Fruit fly (Drosophila melanogaster): ENCODE measurements around the gene Rab6.
A peak's percentile ranks its signal among the peaks of the same experiment; 100 is the strongest.

The Rab6 gene

DNA sequence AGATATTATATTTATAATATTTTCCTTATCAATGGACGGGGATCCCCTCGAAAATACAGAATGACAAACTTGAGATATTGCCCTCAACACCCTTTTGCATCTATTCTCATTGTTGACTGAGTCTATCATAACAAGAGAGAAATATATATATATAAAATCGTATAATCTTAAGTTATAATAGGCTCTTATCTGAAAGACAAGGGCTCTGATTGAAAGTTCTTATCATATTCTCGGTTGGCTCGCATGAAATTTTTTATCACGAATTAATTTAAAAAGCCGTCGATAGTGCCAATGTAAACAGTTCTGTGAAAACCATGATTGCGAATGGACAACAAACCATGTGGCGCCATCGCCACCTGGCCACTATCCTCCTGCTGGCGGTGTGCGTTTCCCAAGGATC lies 1.9 kb upstream of the Rab6 start, which contains the start of gene Phae2:
Gene Phae2, plus strand, starts transcription at position 301 of the 400 bp plus-strand sequence.
- TF ChIP-seq br (GFP tag; optimal IDR thresholded peaks at IDR 0.05) (no peak), brk (GFP tag; optimal IDR thresholded peaks at IDR 0.05) (no peak), Hr83 (GFP tag; optimal IDR thresholded peaks at IDR 0.05; ENCODE audit: poor library complexity, severe bottlenecking) (no peak), rgr (GFP tag; optimal IDR thresholded peaks at IDR 0.05) (no peak)

DNA sequence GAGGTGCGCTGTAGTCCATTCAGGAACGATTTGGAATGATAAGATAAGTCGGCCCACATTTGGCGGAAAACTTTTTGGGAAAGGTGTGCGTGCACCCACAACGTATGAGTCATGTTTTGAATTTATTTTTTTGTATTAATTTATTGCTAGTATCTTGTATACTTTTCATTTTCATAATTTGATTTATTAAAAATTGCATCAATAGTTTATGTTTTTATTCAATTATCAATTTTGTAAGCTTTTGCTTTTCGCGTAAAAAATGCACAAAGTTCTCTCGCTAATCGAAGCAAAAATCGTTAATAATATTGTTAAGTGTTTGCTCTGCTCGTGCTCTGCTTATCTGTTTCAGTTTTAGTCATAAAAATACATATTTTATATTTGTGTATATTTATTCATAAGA lies 1.8 kb downstream of the Rab6 start:
- TF ChIP-seq sv (GFP tag; optimal IDR thresholded peaks at IDR 0.05) = no peak
- TF ChIP-seq pan (optimal IDR thresholded peaks at IDR 0.05) = no peak
- no peak for TF ChIP-seq dsf (GFP tag; optimal IDR thresholded peaks at IDR 0.05; ENCODE audit: borderline replicate concordance)
- TF ChIP-seq CG9705 (GFP tag; optimal IDR thresholded peaks at IDR 0.05) = no peak
- TF ChIP-seq fru (GFP tag; optimal IDR thresholded peaks at IDR 0.05) = no peak
- TF ChIP-seq dmrt93B (GFP tag; optimal IDR thresholded peaks at IDR 0.05) = no peak
- TF ChIP-seq rgr (GFP tag; optimal IDR thresholded peaks at IDR 0.05) = no peak
- TF ChIP-seq Hr78 (GFP tag; optimal IDR thresholded peaks at IDR 0.05) = no peak
- TF ChIP-seq Sp1 (GFP tag; optimal IDR thresholded peaks at IDR 0.05) = no peak
- TF ChIP-seq HLH106 (tag; optimal IDR thresholded peaks at IDR 0.05) = no peak
- TF ChIP-seq sage (GFP tag; optimal IDR thresholded peaks at IDR 0.05) = no peak
- TF ChIP-seq tai (GFP tag; optimal IDR thresholded peaks at IDR 0.05) = no peak
- no peak for TF ChIP-seq brk (GFP tag; optimal IDR thresholded peaks at IDR 0.05)
- TF ChIP-seq dl (GFP tag; optimal IDR thresholded peaks at IDR 0.05; ENCODE audit: insufficient read depth in 1 of 2, partially characterized antibody in 2 of 2) = no peak
- no peak for TF ChIP-seq Dfd (GFP tag; optimal IDR thresholded peaks at IDR 0.05)
- no peak for TF ChIP-seq Mio (GFP tag; optimal IDR thresholded peaks at IDR 0.05)
- no peak for TF ChIP-seq Dif (GFP tag; optimal IDR thresholded peaks at IDR 0.05; ENCODE audit: partially characterized antibody)
- no peak for TF ChIP-seq N (GFP tag; optimal IDR thresholded peaks at IDR 0.05)
- TF ChIP-seq woc (GFP tag; optimal IDR thresholded peaks at IDR 0.05) = no peak

DNA sequence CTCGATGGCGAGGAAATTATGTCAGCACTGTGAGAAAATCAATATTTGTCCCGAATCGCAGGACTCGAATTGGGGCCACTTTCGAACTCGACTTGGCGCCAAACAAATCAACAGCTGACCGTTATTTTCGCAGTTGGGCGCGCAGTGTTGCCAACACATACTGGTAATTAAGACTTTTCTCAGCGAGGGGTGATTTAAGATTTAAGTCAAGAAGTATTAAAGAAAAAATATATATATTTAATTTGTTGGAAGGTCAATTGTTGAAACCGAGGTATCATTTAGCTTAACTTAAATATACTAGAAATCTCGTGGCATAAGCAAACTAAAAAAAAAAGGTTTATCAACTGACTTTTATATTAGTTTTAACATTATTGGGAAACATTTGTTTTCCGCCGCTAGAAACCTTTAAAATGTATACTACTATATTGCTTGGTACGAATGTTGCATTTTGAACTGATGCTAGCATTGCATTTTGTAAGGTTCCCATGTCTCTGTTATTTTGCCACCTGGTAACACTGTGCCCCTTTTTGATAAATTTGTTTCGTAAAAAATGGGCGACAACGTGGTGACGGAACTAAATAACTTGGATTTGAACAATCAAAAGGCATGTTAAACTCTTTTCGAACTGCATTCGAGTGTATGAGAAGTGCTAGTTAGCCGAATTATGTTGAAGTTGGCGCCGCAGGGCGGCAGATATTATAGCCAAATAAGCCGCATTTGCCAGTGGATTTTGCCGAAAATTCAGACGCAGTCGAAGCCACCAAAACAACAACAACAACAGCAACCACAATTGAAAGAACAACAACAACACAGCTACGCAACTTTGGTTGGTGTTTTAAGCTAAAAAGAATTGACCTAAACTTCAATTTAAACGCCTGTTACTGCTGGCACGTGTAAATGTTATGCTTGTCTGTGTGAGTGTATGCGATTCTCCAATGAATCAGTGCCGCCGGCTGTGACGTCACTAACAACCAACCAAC lies 5.4 kb downstream of the Rab6 start, which contains the start of the genes Patsas and ThrRS:
Gene Patsas, minus strand, starts transcription at position 55 of the 980 bp plus-strand sequence.
Gene ThrRS, plus strand, starts transcription at position 521 of the 980 bp plus-strand sequence.
- TF ChIP-seq rgr (GFP tag; optimal IDR thresholded peaks at IDR 0.05) (peak; percentile 77), CrebA (GFP tag; optimal IDR thresholded peaks at IDR 0.05; ENCODE audit: borderline replicate concordance) (no peak), tai (GFP tag; optimal IDR thresholded peaks at IDR 0.05) (no peak), h (GFP tag; optimal IDR thresholded peaks at IDR 0.05) (no peak), psq (GFP tag; optimal IDR thresholded peaks at IDR 0.05) (peak; percentile 55), Dfd (GFP tag; optimal IDR thresholded peaks at IDR 0.05) (no peak), dsf (GFP tag; optimal IDR thresholded peaks at IDR 0.05; ENCODE audit: borderline replicate concordance) (no peak), Mio (GFP tag; optimal IDR thresholded peaks at IDR 0.05) (no peak), Jra (GFP tag; optimal IDR thresholded peaks at IDR 0.05) (no peak), dmrt93B (GFP tag; optimal IDR thresholded peaks at IDR 0.05) (no peak), Hr78 (GFP tag; optimal IDR thresholded peaks at IDR 0.05) (peak; percentile 30), ey (GFP tag; optimal IDR thresholded peaks at IDR 0.05) (peak; percentile 66), Rel (GFP tag; optimal IDR thresholded peaks at IDR 0.05) (no peak), Rel (tag; optimal IDR thresholded peaks at IDR 0.05) (peak; percentile 36), OdsH (GFP tag; optimal IDR thresholded peaks at IDR 0.05) (peak; percentile 61), br (GFP tag; optimal IDR thresholded peaks at IDR 0.05) (peak; percentile 56), foxo (GFP tag; optimal IDR thresholded peaks at IDR 0.05) (peak in 1 of 2 experiments; percentile 83), Hnf4 (GFP tag; optimal IDR thresholded peaks at IDR 0.05) (no peak), usp (GFP tag; optimal IDR thresholded peaks at IDR 0.05) (no peak), Myc (optimal IDR thresholded peaks at IDR 0.05) (peak; percentile 6), Sp1 (GFP tag; optimal IDR thresholded peaks at IDR 0.05) (peak; percentile 78), CG32264 (GFP tag; optimal IDR thresholded peaks at IDR 0.05) (no peak), woc (GFP tag; optimal IDR thresholded peaks at IDR 0.05) (no peak), fru (GFP tag; optimal IDR thresholded peaks at IDR 0.05) (no peak), HLH106 (tag; optimal IDR thresholded peaks at IDR 0.05) (peak; percentile 82), brk (GFP tag; optimal IDR thresholded peaks at IDR 0.05) (no peak), jim (GFP tag; optimal IDR thresholded peaks at IDR 0.05) (no peak), Hr83 (GFP tag; optimal IDR thresholded peaks at IDR 0.05; ENCODE audit: poor library complexity, severe bottlenecking) (no peak), Abd-B (GFP tag; optimal IDR thresholded peaks at IDR 0.05) (no peak), CG9705 (GFP tag; optimal IDR thresholded peaks at IDR 0.05) (peak; percentile 43), dl (GFP tag; optimal IDR thresholded peaks at IDR 0.05; ENCODE audit: insufficient read depth in 1 of 2, partially characterized antibody in 2 of 2) (no peak), Dif (GFP tag; optimal IDR thresholded peaks at IDR 0.05; ENCODE audit: partially characterized antibody) (no peak), Vsx2 (GFP tag; optimal IDR thresholded peaks at IDR 0.05; ENCODE audit: partially characterized antibody) (no peak), pan (optimal IDR thresholded peaks at IDR 0.05) (no peak), N (GFP tag; optimal IDR thresholded peaks at IDR 0.05) (peak; percentile 77), sv (GFP tag; optimal IDR thresholded peaks at IDR 0.05) (peak; percentile 85), sage (GFP tag; optimal IDR thresholded peaks at IDR 0.05) (no peak), GATAd (GFP tag; optimal IDR thresholded peaks at IDR 0.05) (no peak), lola (GFP tag; optimal IDR thresholded peaks at IDR 0.05) (no peak)
